Fruit fly (Drosophila melanogaster): ENCODE results near the gene CG9107.

CG9107 gene

DNA sequence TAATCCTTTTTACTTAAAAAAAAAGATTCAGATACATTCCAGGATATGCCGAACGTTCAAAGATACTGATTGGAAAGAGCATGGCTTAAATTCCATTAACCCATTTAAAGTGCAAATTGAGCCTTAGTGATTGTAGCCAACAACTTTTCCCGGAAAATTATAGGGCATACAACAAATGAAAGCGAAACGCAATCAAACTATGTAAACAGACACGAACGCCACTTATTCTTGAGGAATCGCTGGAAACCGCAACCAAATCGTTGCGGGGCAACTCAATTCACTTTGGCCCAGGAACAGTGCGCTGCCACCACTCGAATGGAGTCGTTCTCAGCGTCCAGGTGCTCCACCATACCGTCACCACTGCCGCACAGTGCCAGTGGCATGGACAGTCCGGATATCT lies 3.8 kb downstream of the CG9107 start, which contains the start of gene CG13996:
CG13996 (plus strand) TSS at position 301 of the 400 bp plus-strand sequence.
- TF ChIP-seq psq (optimal IDR thresholded peaks at IDR 0.05) (no peak), insv (optimal IDR thresholded peaks at IDR 0.05) (no peak), Myc (optimal IDR thresholded peaks at IDR 0.05) (no peak), Sin3A (optimal IDR thresholded peaks at IDR 0.05) (no peak), ttk (optimal IDR thresholded peaks at IDR 0.05) (no peak), h (optimal IDR thresholded peaks at IDR 0.05) (no peak)

DNA sequence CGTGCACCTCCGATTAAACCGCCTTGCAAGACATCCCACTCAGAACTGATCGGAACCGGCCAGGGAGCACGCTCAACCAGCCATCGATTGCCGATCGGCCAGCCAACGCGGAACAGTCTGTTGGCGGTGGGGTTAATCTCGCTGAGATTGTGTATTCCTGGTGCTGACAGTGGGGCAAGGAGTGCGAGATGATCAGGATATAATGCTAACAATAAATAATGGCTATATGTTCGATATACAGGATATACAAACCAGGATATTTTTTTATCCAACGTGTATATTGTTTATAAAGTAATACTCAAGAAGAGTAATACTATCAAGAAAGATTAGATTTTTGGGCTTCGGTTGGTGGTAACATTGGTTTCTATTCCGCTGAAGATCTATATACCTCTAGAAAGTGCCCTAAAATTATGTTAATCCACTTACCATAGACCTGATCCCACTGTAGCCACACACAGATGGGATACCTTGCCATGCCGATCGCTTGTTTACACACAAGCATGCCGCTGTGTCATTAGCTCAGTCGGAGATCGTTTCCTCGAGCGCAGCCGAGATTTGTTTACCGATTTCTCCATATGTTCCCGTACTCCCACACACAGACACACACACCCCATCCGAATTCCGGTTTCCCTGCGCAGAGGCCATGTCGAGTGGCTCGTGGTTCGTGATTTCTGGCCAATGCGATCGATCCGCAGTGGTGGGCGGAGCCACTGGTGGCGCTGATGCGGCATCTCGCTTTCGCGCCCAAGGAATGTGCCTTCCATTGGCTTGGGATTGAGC lies 4.8 kb downstream of the CG9107 start, which contains the start of gene H2.0:
H2.0 (minus strand) TSS at position 51 of the 780 bp plus-strand sequence.
- TF ChIP-seq ttk (optimal IDR thresholded peaks at IDR 0.05) (no peak), h (optimal IDR thresholded peaks at IDR 0.05) (no peak), Myc (optimal IDR thresholded peaks at IDR 0.05) (no peak), Sin3A (optimal IDR thresholded peaks at IDR 0.05) (no peak), insv (optimal IDR thresholded peaks at IDR 0.05) (no peak), psq (optimal IDR thresholded peaks at IDR 0.05) (no peak)

DNA sequence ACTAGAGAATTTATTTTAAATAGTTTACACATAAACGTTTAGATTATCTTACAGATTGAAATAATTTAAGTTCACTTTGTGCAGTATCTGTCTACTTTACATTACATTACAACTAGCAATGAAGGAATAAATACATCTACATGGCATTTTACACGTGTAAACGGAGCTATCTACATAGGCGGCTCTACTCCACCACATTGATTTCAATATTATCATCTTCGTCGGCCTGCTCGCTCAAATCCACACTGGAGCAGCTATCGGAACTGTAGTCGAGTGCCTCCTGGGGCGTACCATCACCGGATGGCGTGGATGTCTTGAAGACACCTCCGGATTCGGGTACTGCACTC lies 11.3 kb downstream of the CG9107 start:
- TF ChIP-seq Sin3A (optimal IDR thresholded peaks at IDR 0.05) (no peak), insv (optimal IDR thresholded peaks at IDR 0.05) (no peak), ttk (optimal IDR thresholded peaks at IDR 0.05) (no peak), psq (optimal IDR thresholded peaks at IDR 0.05) (no peak), h (optimal IDR thresholded peaks at IDR 0.05) (no peak), Myc (optimal IDR thresholded peaks at IDR 0.05) (no peak)

DNA sequence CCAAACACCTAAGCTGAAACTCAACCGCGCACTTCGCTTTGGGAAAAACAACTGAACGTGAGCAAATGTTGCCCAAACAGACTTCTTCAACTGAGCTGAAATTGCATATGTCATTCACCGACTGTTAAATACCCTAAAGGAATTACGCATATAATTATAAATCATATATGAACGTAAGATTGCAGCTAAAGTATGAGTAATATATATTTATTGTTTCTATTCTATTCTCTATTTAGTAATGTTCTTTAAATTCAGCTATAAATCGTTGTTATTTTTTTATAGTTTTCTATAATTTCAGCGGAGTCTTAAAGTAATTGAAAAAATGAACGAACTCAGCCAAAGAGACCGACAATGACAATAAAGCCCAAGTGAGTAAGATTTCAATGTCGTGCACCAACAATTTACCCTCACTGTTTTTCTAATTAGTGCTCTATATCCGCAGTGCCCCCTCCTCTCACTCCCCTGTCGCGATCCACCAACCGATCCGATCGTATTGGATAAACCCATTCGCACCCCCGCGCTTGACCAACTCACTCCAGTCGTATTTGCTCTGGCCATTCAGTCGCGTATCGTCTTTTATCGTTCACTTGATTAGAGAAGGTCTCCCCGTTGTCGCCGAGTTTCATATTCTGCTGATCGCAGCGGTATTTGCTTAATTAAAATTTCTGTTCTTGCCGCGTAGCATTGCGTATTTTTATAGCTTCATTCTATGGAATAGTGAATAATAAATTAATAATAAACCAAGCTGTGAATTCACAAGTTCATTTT lies 11.9 kb downstream of the CG9107 start, which contains the start of gene CG9098:
CG9098 (minus strand) TSS at position 36 of the 768 bp plus-strand sequence.
- TF ChIP-seq insv (optimal IDR thresholded peaks at IDR 0.05) (no peak), h (optimal IDR thresholded peaks at IDR 0.05) (no peak), Sin3A (optimal IDR thresholded peaks at IDR 0.05) (no peak)

DNA sequence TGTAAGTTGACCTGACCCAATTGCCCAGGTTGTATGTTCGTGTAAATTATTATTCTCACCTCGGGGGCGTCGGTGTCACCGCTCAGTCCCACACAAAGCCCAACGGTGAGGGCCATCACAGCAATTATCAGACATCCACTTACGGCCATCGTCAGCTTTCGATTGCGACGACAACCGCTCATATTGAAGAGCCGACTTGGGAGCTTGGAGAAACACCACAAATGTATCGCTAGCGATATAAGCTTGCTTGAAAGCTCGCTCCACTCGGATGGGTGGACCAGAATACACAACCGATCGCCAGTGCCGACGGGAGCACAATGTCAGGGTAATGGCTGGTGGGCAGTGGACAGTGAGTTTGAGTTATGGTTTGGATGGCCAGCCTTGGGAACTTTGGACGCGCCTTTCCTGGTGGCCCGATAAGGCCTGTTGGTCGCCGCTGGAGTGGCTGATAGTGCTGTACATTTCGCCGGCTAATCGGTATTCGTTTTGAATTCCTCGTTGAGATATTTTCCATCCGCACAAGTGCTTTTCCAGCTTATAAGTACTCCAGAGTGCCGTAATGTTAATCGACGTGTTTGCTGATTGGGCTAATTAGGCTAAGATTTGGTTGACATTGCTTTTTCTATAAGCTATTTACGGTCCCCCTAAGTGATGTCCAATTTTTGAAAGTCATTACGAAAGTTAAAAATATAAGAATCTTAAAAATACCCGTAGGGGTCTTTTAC lies 17.7 kb downstream of the CG9107 start, which contains the start of gene Gal:
Gal (minus strand) TSS at position 320 of the 725 bp plus-strand sequence.
- TF ChIP-seq Myc (optimal IDR thresholded peaks at IDR 0.05) (no peak), insv (optimal IDR thresholded peaks at IDR 0.05) (no peak), ttk (optimal IDR thresholded peaks at IDR 0.05) (no peak)

DNA sequence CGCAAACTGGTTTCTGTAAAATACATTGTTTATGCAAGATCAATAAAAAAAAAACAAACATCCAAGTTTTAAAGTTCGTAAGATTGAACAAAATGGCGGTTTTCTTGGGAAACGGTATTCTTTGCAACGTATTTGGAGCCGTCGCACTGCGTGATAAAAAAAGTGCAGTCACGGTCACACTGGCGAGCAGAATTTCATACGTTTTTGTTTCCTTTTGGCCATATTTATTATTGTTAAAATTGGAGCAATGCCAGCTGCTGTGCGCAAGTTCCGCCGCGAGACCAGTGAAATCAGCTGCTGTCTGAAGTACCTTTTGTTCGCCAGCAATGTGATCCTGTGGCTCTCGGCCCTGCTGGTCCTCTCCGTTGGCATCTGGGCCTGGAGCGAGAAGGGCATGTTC lies 24.3 kb downstream of the CG9107 start, which contains the start of gene Tsp26A:
Tsp26A (plus strand) TSS at position 164 of the 400 bp plus-strand sequence.
- no peak for TF ChIP-seq h (optimal IDR thresholded peaks at IDR 0.05)
- no peak for TF ChIP-seq Sin3A (optimal IDR thresholded peaks at IDR 0.05)
- no peak for TF ChIP-seq psq (optimal IDR thresholded peaks at IDR 0.05)
- no peak for TF ChIP-seq Myc (optimal IDR thresholded peaks at IDR 0.05)
- TF ChIP-seq insv (optimal IDR thresholded peaks at IDR 0.05): no peak
- TF ChIP-seq ttk (optimal IDR thresholded peaks at IDR 0.05): no peak

DNA sequence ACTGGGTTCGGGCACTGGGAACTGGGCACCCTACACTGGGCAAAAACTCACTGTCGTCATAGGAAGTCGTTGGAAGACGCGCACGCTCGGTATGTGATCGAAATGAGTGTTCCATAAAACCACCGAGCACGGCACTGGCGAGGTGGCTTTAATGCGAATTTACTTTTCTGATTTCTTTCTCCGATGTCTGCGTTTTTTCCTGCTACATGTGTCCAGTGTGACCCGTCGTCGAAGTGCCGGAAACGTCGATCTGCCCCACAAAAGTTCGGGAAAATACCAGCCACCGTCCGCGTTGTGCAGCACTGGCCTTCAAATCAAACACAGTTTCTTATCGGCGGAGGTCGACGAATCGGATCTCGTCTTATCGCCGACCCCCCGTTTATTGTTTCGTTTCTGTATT lies 25.1 kb downstream of the CG9107 start, which contains the start of gene Kdm5:
Kdm5 (minus strand) TSS at position 255 of the 400 bp plus-strand sequence.
- TF ChIP-seq Myc (optimal IDR thresholded peaks at IDR 0.05) (no peak), psq (optimal IDR thresholded peaks at IDR 0.05) (no peak), ttk (optimal IDR thresholded peaks at IDR 0.05) (no peak), h (optimal IDR thresholded peaks at IDR 0.05) (no peak), insv (optimal IDR thresholded peaks at IDR 0.05) (no peak), Sin3A (optimal IDR thresholded peaks at IDR 0.05) (no peak)

DNA sequence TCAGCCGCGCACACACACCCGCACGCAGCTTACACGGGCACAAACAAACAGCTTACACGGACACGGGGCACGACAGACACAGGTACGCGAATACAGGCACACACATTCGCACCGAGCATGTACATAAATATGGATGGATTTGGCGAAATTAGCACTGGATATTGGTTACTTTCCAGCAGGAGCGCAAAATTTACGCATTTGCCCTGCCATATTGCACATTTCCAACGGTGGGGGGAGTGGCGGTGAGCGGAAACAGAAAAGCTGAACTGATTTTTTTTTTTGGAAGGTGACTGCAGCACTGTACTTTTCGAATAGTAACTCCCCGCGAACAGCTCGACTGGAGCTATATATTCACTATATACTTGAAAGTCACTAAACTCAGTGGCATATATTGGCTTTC lies 26.0 kb downstream of the CG9107 start:
- TF ChIP-seq Myc (optimal IDR thresholded peaks at IDR 0.05): no peak
- no peak for TF ChIP-seq psq (optimal IDR thresholded peaks at IDR 0.05)
- no peak for TF ChIP-seq Sin3A (optimal IDR thresholded peaks at IDR 0.05)
- TF ChIP-seq ttk (optimal IDR thresholded peaks at IDR 0.05): no peak
- TF ChIP-seq h (optimal IDR thresholded peaks at IDR 0.05): no peak
- no peak for TF ChIP-seq insv (optimal IDR thresholded peaks at IDR 0.05)

DNA sequence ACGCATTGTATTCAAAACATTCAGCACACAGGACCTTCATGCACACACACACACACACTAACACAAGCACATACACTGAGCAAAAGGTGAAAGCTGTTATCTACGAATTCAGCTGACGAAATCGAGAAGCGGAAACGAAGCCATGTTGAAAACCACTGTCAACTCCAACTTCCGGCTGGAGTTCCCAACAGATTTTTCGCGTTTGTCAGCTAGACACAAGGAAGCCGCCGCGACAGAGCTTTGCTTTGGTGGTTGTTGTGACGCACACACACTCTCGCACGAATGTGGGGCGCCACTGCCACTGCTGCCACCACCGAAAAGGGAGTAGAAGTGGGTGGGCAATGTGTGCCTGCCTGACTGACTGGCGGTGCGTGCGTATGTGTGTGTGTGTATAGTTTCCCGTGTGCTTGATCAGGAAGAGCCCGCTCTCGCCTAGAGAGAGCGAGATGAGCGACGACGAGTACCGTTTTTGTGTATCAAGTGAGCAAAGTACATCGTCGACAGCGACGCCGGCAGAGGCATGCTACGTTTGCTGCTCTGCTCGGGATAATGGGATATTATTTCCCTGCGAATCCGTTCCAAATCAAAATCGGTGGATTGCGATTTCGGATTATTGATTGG lies 26.6 kb downstream of the CG9107 start:
- TF ChIP-seq ttk (optimal IDR thresholded peaks at IDR 0.05): no peak
- no peak for TF ChIP-seq insv (optimal IDR thresholded peaks at IDR 0.05)
- no peak for TF ChIP-seq psq (optimal IDR thresholded peaks at IDR 0.05)
- TF ChIP-seq Myc (optimal IDR thresholded peaks at IDR 0.05): no peak
- no peak for TF ChIP-seq h (optimal IDR thresholded peaks at IDR 0.05)
- TF ChIP-seq Sin3A (optimal IDR thresholded peaks at IDR 0.05): no peak

DNA sequence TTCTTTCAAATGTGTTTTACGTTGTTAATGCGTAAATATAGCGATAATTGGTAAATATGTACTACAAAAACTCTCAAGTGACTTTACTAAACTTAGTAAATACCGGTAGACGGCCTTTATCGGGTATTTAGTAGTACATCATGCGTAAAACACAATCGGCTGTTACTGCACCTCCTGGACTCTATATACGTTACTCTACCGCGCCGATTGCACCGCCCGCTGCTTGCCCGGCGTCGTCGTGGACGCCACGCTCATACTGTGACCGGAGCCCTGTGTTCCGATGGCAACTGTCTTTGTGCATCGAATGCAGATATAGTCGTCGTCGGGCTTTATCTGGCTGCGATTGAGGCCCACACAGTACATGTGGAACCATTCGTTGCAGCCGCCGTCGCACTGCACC lies 33.9 kb downstream of the CG9107 start:
- TF ChIP-seq insv (optimal IDR thresholded peaks at IDR 0.05): no peak
- TF ChIP-seq psq (optimal IDR thresholded peaks at IDR 0.05): no peak
- no peak for TF ChIP-seq h (optimal IDR thresholded peaks at IDR 0.05)
- no peak for TF ChIP-seq Sin3A (optimal IDR thresholded peaks at IDR 0.05)
- TF ChIP-seq ttk (optimal IDR thresholded peaks at IDR 0.05): no peak

All from Kc167 (cell line).